Worm (Caenorhabditis elegans) whole organism, early embryonic: ENCODE data around the gene Y46H3A.5.

Source experiments
- B0310.2 ChIP-seq: sonication (generic microtip); optimal IDR thresholded peaks from 2 replicates; lab custom pipeline; 2016; ENCODE audit warnings: mild to moderate bottlenecking, missing genetic modification characterization, missing compliant biosample characterization
- F13C5.2 ChIP-seq: sonication (generic microtip); optimal IDR thresholded peaks from 2 replicates; lab custom pipeline; 2017; ENCODE audit warnings: mild to moderate bottlenecking, missing genetic modification characterization, inconsistent platforms, missing compliant biosample characterization
- aly-1 ChIP-seq: sonication (generic microtip); optimal IDR thresholded peaks from 2 replicates; lab custom pipeline; 2016; ENCODE audit warnings: missing genetic modification characterization, missing compliant biosample characterization
- ama-1 ChIP-seq: fragments of 150-350 bp; optimal IDR thresholded peaks from 2 replicates; lab custom pipeline; 2014
- ceh-13 ChIP-seq: fragments of 200-800 bp; sonication (Bioruptor generic); optimal IDR thresholded peaks from 2 replicates; lab custom pipeline; 2018; ENCODE audit warnings: mild to moderate bottlenecking, missing genetic modification characterization, missing compliant biosample characterization
- ceh-36 ChIP-seq: sonication (generic microtip); optimal IDR thresholded peaks from 2 replicates; lab custom pipeline; 2016; ENCODE audit warnings: missing genetic modification characterization, inconsistent platforms, missing compliant biosample characterization
- ets-7 ChIP-seq: sonication (generic microtip); optimal IDR thresholded peaks from 2 replicates; lab custom pipeline; 2016; ENCODE audit warnings: missing genotype, missing genetic modification characterization, missing compliant biosample characterization
- flt-1 ChIP-seq: fragments of 200-800 bp; sonication (Bioruptor generic); IDR thresholded peaks from 2 replicates; pipeline ENCODE4 v1.3.6; 2022; ENCODE audit warnings: missing genetic modification characterization, missing compliant biosample characterization
- hmbx-1 ChIP-seq: sonication (generic microtip); optimal IDR thresholded peaks from 2 replicates; lab custom pipeline; 2016; ENCODE audit warnings: mild to moderate bottlenecking, missing genetic modification characterization, missing compliant biosample characterization
- hmg-4 ChIP-seq: fragments of 200-800 bp; sonication (Bioruptor generic); optimal IDR thresholded peaks from 2 replicates; lab custom pipeline; 2018; ENCODE audit warnings: mild to moderate bottlenecking, missing genetic modification characterization, missing compliant biosample characterization
- hnd-1 ChIP-seq: sonication (generic microtip); optimal IDR thresholded peaks from 2 replicates; lab custom pipeline; 2016; ENCODE audit warnings: missing genetic modification characterization, missing compliant biosample characterization
- pes-1 ChIP-seq: fragments of 200-800 bp; sonication (Bioruptor generic); IDR thresholded peaks from 2 replicates; pipeline ENCODE4 v1.3.6; 2022; ENCODE audit warnings: missing genetic modification reagents, missing genetic modification characterization, missing compliant biosample characterization
- scrt-1 ChIP-seq: fragments of 200-800 bp; sonication (Bioruptor generic); IDR thresholded peaks from 2 replicates; pipeline ENCODE4 v1.3.6; 2022; ENCODE audit warnings: missing genetic modification characterization, missing compliant biosample characterization
- sea-1 ChIP-seq: fragments of 200-800 bp; sonication (Bioruptor generic); conservative IDR thresholded peaks from 2 replicates; pipeline ENCODE4 v1.3.6; 2022; ENCODE audit warnings: missing genetic modification characterization, missing compliant biosample characterization
- tbx-11 ChIP-seq: fragments of 200-800 bp; sonication (Bioruptor generic); IDR thresholded peaks from 2 replicates; pipeline ENCODE4 v1.3.6; 2022; ENCODE audit warnings: missing genetic modification characterization, missing compliant biosample characterization
- tbx-37 ChIP-seq: fragments of 200-800 bp; sonication (Bioruptor generic); conservative IDR thresholded peaks from 2 replicates; pipeline ENCODE4 v1.3.6; 2022; ENCODE audit warnings: missing genetic modification reagents, missing genetic modification characterization, missing compliant biosample characterization
- tra-4 ChIP-seq: sonication (generic microtip); optimal IDR thresholded peaks from 2 replicates; lab custom pipeline; 2017; ENCODE audit warnings: missing genetic modification characterization, missing compliant biosample characterization

Gene Y46H3A.5

DNA sequence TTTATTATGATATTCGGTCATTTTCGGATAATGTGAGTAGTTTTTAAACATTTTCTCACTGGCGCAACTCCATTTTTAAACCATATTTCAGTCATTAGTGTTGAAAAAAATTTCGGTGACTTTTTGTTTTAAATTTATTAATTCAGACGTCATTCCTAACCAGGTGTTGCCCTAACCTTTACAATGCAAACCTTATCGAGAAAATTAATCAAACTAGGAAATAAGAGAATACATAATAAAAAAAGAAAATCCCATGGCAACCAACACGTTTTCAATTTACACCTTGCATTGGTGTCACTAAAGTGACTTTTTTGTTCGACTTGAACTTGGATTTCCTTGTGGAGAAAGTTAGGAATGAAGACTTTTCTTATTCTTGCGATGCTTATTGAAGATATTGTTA, 26.5 kb downstream of the Y46H3A.5 start, which contains the start of gene F36H9.2:
F36H9.2 (plus strand) TSS at position 301 of the 400 bp plus-strand sequence.
- TF ChIP-seq F13C5.2 (no peak), ets-7 (tag; lab: Kevin White, UChicago) (no peak), B0310.2 (tag; lab: Kevin White, UChicago) (no peak)

DNA sequence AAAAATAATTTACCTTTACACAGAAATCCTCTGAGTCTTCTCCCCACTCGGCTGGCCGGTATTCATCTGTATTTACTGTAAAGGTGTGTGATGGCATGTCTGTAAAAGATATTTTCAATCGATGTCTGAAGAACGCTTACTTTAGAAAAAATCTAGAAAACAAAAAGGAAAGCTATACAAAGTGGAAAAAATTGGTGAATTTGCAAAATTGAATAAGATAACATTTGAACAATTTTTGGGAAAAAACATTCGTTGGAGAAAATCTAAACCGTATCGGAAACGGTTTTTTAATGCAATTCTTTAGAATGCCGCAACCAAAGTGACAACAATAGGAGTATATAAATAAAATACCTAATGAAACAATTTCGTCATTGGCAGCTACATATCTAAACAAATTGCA, 32.8 kb downstream of the Y46H3A.5 start, which contains the start of gene F36H9.5:
F36H9.5 (minus strand) TSS at position 101 of the 400 bp plus-strand sequence.
- TF ChIP-seq pes-1 (GFP tag; lab: Robert Waterston, UW) (no peak), ets-7 (tag; lab: Kevin White, UChicago) (no peak), ceh-13 (no peak), hnd-1 (tag; lab: Kevin White, UChicago) (no peak), sea-1 (GFP tag; lab: Robert Waterston, UW) (no peak), tbx-11 (GFP tag; lab: Robert Waterston, UW) (no peak), ceh-36 (no peak)

DNA sequence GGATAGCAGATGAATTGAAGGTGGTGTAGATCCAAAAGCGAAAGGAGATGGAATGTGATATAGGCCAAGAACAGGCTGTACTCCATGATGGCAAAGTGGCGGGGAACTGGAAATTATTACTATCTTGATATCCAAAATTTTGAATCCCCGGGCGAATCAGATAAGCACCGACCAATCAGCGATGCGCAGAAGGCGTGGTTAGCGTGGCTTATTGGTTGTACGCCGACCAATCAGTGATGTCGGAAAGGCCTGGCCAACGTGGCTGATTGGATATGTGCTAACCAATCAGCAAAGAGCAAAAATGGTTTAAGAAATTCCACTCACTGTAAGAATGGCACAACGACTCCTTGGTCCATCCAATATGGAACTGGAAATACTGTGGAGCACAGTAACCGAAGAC, 34.7 kb downstream of the Y46H3A.5 start:
- TF ChIP-seq tbx-11 (GFP tag; lab: Robert Waterston, UW) (no peak), ama-1 (no peak), ceh-36 (no peak)

DNA sequence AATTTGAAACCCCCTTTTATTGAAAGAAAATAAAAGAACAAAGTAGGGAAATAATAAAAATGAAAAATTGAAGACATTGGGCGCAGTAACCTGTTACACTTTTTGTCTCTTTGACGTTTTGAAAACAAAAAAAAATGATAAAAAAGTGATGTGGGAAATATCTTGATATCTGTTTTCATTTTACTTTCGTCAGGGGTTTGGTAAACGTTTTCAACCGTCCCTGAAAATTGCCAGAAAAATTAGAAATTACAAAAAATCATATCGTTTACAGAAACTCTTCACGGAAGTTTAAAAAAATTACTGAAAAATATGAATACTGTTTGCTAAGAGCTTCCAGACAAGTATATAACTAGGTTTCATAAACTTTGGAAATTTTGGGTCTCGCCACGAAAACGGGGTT, 35.5 kb downstream of the Y46H3A.5 start, which contains the start of gene F36H9.4:
F36H9.4 (minus strand) TSS at position 101 of the 400 bp plus-strand sequence.
- TF ChIP-seq aly-1, result no peak
- TF ChIP-seq pes-1 (GFP tag; lab: Robert Waterston, UW), result no peak
- no peak for TF ChIP-seq ets-7 (tag; lab: Kevin White, UChicago)

DNA sequence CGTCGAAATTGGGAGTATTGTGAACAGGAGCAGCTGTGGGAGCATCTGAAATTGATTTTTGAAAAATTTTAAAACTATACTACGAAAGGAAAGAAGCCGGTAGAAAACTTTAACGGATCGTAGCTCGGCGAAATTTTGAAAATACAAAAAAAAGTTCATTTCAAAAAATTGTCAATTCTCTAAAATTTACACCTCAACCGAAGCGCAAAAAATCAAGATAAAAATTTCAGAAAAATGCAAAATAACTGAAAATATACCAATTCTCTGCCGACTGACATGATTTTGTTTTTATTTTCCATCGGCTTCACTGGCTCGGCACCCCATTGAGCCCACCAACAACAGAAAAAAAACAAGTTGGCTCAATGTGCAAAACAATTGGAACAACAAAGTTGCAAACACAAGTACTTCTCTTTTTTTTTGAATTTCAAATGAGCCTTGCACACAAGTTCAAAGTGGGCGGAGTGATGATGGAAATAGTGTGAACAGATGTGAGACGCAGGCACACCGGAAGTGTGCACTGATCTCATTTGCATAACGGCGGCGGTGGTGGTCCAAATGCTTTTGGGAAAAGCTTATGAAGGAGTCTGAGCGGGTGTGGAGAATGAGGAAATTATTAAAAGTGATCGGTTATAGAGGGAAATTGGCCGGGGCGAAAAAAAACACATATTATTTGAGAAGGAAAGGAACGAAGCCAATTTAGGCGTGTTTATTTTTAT, 39.7 kb downstream of the Y46H3A.5 start, which contains the start of gene F36H9.7:
F36H9.7 (minus strand) TSS at position 51 of the 716 bp plus-strand sequence.
- no peak for TF ChIP-seq ets-7 (tag; lab: Kevin White, UChicago)
- no peak for TF ChIP-seq hmbx-1
- TF ChIP-seq scrt-1 (GFP tag; lab: Robert Waterston, UW), result no peak
- no peak for TF ChIP-seq sea-1 (GFP tag; lab: Robert Waterston, UW)
- TF ChIP-seq ceh-36, result no peak
- TF ChIP-seq ceh-13, result no peak
- no peak for TF ChIP-seq pes-1 (GFP tag; lab: Robert Waterston, UW)

DNA sequence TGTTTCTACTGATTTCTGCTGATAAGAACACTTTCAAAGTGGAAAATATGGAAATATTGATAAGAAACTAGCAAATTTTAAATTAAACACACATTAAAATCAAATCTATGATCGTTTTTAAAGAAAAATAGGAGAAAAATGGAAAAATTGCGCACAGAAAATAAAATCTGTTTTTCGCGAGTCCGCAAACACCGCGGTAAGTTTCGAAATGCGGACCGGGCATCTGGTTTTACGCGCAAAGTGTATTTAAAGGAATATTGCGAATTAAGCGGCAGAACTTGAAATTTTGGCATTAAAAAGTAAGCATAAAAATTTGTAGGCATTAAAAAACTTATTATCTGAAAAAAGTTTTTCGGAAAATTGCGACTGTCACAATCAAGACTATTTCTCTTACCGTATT, 41.6 kb downstream of the Y46H3A.5 start:
- no peak for TF ChIP-seq ama-1
- peak; percentile 11 for TF ChIP-seq F13C5.2

DNA sequence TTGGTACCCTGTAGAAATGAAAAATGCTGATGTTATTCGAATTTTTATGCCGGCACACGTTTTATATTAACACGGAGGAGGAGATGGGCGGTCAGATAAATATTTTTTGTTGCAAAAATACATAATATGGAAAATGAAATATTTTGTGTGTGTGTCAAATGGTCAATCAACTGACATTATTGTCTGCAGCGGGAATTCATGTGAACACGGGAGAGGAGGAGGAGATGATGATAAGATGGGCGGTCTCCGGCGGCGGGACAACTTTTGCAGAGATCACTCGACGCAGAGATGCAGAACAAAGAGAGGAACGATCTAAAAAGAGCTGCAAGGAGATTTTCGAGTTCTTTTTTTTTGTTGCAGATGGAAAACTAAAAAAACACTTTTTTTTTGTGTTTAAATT, 43.0 kb downstream of the Y46H3A.5 start, which contains the start of gene dhs-13:
dhs-13 (minus strand) TSS at position 8 of the 400 bp plus-strand sequence.
- TF ChIP-seq B0310.2 (tag; lab: Kevin White, UChicago) (no peak), flt-1 (GFP tag; lab: Robert Waterston, UW) (no peak), ama-1 (no peak), tbx-11 (GFP tag; lab: Robert Waterston, UW) (no peak), F13C5.2 (no peak), sea-1 (GFP tag; lab: Robert Waterston, UW) (no peak; the same call in 1 of the 2 replicates), ets-7 (tag; lab: Kevin White, UChicago) (no peak), hmbx-1 (no peak), tbx-37 (GFP tag; lab: Robert Waterston, UW) (no peak), hnd-1 (tag; lab: Kevin White, UChicago) (no peak), scrt-1 (GFP tag; lab: Robert Waterston, UW) (no peak), aly-1 (no peak), tra-4 (tag; lab: Kevin White, UChicago) (no peak), ceh-13 (no peak), ceh-36 (no peak), hmg-4 (GFP tag; lab: Kevin White, UChicago) (no peak), pes-1 (GFP tag; lab: Robert Waterston, UW) (no peak)

DNA sequence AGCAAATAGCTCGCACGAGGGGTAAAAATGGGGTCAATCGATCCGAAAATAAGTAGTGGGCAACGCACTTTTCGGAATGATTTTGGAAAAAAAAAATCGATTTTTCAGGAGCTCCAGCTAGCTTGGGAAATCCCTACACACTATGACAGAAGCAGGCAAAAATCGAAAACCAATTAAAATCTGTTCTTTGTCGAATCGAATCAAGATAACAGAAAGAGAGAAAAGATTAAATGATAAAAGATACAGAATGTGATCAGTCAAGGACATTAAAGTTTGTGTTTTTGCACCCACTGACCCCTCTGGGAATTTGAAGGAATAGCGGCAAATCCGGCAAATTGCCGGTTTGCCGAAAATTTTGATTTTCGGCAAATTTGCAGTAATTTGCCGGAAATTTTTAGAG, 47.3 kb downstream of the Y46H3A.5 start:
- TF ChIP-seq tbx-37 (GFP tag; lab: Robert Waterston, UW) (no peak), tbx-11 (GFP tag; lab: Robert Waterston, UW) (no peak), scrt-1 (GFP tag; lab: Robert Waterston, UW) (no peak), pes-1 (GFP tag; lab: Robert Waterston, UW) (no peak), tra-4 (tag; lab: Kevin White, UChicago) (no peak), F13C5.2 (no peak), ets-7 (tag; lab: Kevin White, UChicago) (no peak), sea-1 (GFP tag; lab: Robert Waterston, UW) (no peak), aly-1 (no peak), hnd-1 (tag; lab: Kevin White, UChicago) (no peak), hmbx-1 (no peak), ama-1 (no peak), B0310.2 (tag; lab: Kevin White, UChicago) (no peak), hmg-4 (GFP tag; lab: Kevin White, UChicago) (no peak), flt-1 (GFP tag; lab: Robert Waterston, UW) (no peak), ceh-13 (no peak), ceh-36 (no peak)
